Worm (Caenorhabditis elegans): ENCODE measurements around the gene cln-3.3.

- TF ChIP-seq nfya-1 (tag; optimal IDR thresholded peaks at IDR 0.05; ENCODE audit: borderline replicate concordance, insufficient read depth) (no peak), efl-1 (GFP tag; optimal IDR thresholded peaks at IDR 0.05) (no peak), B0336.3 (GFP tag; IDR thresholded peaks at IDR 0.05) (no peak), hmg-20 (GFP tag; IDR thresholded peaks at IDR 0.05) (no peak), nfya-2 (GFP tag; IDR thresholded peaks at IDR 0.05) (no peak), him-1 (tag; optimal IDR thresholded peaks at IDR 0.05) (no peak), unc-130 (GFP tag; optimal IDR thresholded peaks at IDR 0.05) (no peak), rpc-1 (optimal IDR thresholded peaks at IDR 0.05) (no peak), rpc-1 (tag; optimal IDR thresholded peaks at IDR 0.05) (no peak), dpl-1 (GFP tag; optimal IDR thresholded peaks at IDR 0.05) (no peak), ztf-6 (GFP tag; IDR thresholded peaks at IDR 0.05) (no peak)
Observed at ce11 chrV:8683787-8684186, 935 bp downstream of the cln-3.3 start.
